Worm (Caenorhabditis elegans) whole organism, early embryonic: ENCODE measurements around the gene F46F3.3.
A peak's percentile ranks its signal among the peaks of the same experiment; 100 is the strongest.

Experiments
- B0310.2 ChIP-seq: sonication (generic microtip); optimal IDR thresholded peaks from 2 replicates; lab custom pipeline; 2016; ENCODE audit warnings: mild to moderate bottlenecking, missing genetic modification characterization, missing compliant biosample characterization
- F13C5.2 ChIP-seq: sonication (generic microtip); optimal IDR thresholded peaks from 2 replicates; lab custom pipeline; 2017; ENCODE audit warnings: mild to moderate bottlenecking, missing genetic modification characterization, inconsistent platforms, missing compliant biosample characterization
- aly-1 ChIP-seq: sonication (generic microtip); optimal IDR thresholded peaks from 2 replicates; lab custom pipeline; 2016; ENCODE audit warnings: missing genetic modification characterization, missing compliant biosample characterization
- ama-1 ChIP-seq: fragments of 150-350 bp; optimal IDR thresholded peaks from 2 replicates; lab custom pipeline; 2014
- ceh-13 ChIP-seq: fragments of 200-800 bp; sonication (Bioruptor generic); optimal IDR thresholded peaks from 2 replicates; lab custom pipeline; 2018; ENCODE audit warnings: mild to moderate bottlenecking, missing genetic modification characterization, missing compliant biosample characterization
- ceh-36 ChIP-seq: sonication (generic microtip); optimal IDR thresholded peaks from 2 replicates; lab custom pipeline; 2016; ENCODE audit warnings: missing genetic modification characterization, inconsistent platforms, missing compliant biosample characterization
- ets-7 ChIP-seq: sonication (generic microtip); optimal IDR thresholded peaks from 2 replicates; lab custom pipeline; 2016; ENCODE audit warnings: missing genotype, missing genetic modification characterization, missing compliant biosample characterization
- flt-1 ChIP-seq: fragments of 200-800 bp; sonication (Bioruptor generic); IDR thresholded peaks from 2 replicates; pipeline ENCODE4 v1.3.6; 2022; ENCODE audit warnings: missing genetic modification characterization, missing compliant biosample characterization
- hmbx-1 ChIP-seq: sonication (generic microtip); optimal IDR thresholded peaks from 2 replicates; lab custom pipeline; 2016; ENCODE audit warnings: mild to moderate bottlenecking, missing genetic modification characterization, missing compliant biosample characterization
- hmg-4 ChIP-seq: fragments of 200-800 bp; sonication (Bioruptor generic); optimal IDR thresholded peaks from 2 replicates; lab custom pipeline; 2018; ENCODE audit warnings: mild to moderate bottlenecking, missing genetic modification characterization, missing compliant biosample characterization
- hnd-1 ChIP-seq: sonication (generic microtip); optimal IDR thresholded peaks from 2 replicates; lab custom pipeline; 2016; ENCODE audit warnings: missing genetic modification characterization, missing compliant biosample characterization
- pes-1 ChIP-seq: fragments of 200-800 bp; sonication (Bioruptor generic); IDR thresholded peaks from 2 replicates; pipeline ENCODE4 v1.3.6; 2022; ENCODE audit warnings: missing genetic modification reagents, missing genetic modification characterization, missing compliant biosample characterization
- scrt-1 ChIP-seq: fragments of 200-800 bp; sonication (Bioruptor generic); IDR thresholded peaks from 2 replicates; pipeline ENCODE4 v1.3.6; 2022; ENCODE audit warnings: missing genetic modification characterization, missing compliant biosample characterization
- sea-1 ChIP-seq: fragments of 200-800 bp; sonication (Bioruptor generic); conservative IDR thresholded peaks from 2 replicates; pipeline ENCODE4 v1.3.6; 2022; ENCODE audit warnings: missing genetic modification characterization, missing compliant biosample characterization
- tbx-11 ChIP-seq: fragments of 200-800 bp; sonication (Bioruptor generic); IDR thresholded peaks from 2 replicates; pipeline ENCODE4 v1.3.6; 2022; ENCODE audit warnings: missing genetic modification characterization, missing compliant biosample characterization
- tbx-37 ChIP-seq: fragments of 200-800 bp; sonication (Bioruptor generic); conservative IDR thresholded peaks from 2 replicates; pipeline ENCODE4 v1.3.6; 2022; ENCODE audit warnings: missing genetic modification reagents, missing genetic modification characterization, missing compliant biosample characterization
- tra-4 ChIP-seq: sonication (generic microtip); optimal IDR thresholded peaks from 2 replicates; lab custom pipeline; 2017; ENCODE audit warnings: missing genetic modification characterization, missing compliant biosample characterization

Gene F46F3.3

DNA sequence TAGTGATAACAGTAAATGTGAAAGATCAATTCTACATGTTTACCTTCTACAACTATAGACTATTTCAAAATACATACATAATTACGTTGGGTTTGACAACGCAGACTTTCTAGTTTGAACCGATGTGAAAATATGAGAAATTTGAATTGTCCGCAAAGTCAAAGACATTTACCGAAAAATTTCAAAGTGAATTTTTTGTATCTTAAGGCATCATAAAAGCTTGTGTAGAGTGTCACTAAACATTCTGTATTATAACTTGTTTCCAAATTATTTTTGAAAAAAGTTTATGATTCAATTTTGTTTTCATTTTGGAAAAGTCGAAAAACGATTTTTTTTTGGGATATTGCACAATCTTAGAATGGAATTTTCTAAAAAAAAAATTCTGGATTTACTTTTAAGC, 31.7 kb upstream of the F46F3.3 start:
- TF ChIP-seq tra-4 (tag; lab: Kevin White, UChicago) (no peak), sea-1 (no peak), B0310.2 (no peak), scrt-1 (no peak), ama-1 (lab: Kevin White, UChicago) (no peak), hmg-4 (GFP tag; lab: Kevin White, UChicago) (no peak), pes-1 (GFP tag; lab: Robert Waterston, UW) (no peak), hnd-1 (tag; lab: Kevin White, UChicago) (no peak), F13C5.2 (tag; lab: Kevin White, UChicago) (no peak), ceh-36 (tag; lab: Kevin White, UChicago) (no peak), ets-7 (tag; lab: Kevin White, UChicago) (no peak), flt-1 (GFP tag; lab: Robert Waterston, UW) (no peak), tbx-11 (GFP tag; lab: Robert Waterston, UW) (no peak), hmbx-1 (tag; lab: Kevin White, UChicago) (no peak), tbx-37 (GFP tag; lab: Robert Waterston, UW) (no peak), aly-1 (no peak)

DNA sequence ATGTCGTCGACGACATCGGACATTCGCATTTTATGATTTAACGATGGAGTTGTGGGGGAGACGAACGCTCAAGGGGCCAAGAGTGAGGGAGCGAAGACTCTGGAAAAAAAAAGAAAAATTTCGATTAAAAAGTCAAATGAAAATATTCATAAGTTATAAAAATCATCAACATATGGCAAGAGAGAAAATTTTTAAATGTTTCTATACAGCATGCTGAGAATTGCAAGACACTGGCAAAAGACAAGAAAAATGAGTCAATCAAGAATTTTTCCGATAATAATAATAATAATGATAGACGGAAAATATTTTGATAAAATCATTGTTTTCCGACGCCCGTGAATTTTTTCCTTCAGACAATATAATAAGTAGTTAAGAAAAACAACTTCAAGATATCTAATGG, 30.1 kb upstream of the F46F3.3 start, which contains the start of gene sipa-1:
Gene sipa-1, minus strand, starts transcription at position 101 of the 400 bp plus-strand sequence.
- TF ChIP-seq tbx-37 (GFP tag; lab: Robert Waterston, UW) (no peak), ama-1 (lab: Kevin White, UChicago) (no peak), B0310.2 (no peak), flt-1 (GFP tag; lab: Robert Waterston, UW) (no peak)

DNA sequence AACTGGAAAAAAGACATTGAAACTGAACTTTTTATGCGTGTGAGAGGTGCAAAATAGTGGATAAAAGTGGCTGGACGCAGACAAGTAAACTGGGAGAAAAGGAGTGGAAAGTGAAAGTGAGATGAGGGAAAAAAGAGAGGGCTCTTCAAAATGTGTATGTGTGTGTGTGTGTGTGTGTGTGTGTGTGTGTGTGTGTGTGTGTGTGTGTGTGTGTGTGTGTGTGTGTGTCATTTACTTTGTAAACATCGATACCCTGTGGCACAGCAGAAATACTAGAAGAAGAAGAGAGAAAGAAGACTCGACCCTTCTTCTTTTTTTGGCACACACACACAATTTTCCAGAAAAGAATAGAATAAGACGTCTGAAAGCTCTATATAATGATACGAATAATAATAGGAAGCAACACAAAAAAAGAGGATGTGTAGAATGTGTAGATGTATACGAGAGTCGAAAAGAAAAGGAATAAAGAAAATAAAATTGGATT, 28.6 kb upstream of the F46F3.3 start:
- TF ChIP-seq F13C5.2 (tag; lab: Kevin White, UChicago) (no peak), ama-1 (lab: Kevin White, UChicago) (no peak), flt-1 (GFP tag; lab: Robert Waterston, UW) (no peak), B0310.2 (no peak), hmbx-1 (tag; lab: Kevin White, UChicago) (no peak), ceh-36 (tag; lab: Kevin White, UChicago) (peak; percentile 15), hnd-1 (tag; lab: Kevin White, UChicago) (no peak), scrt-1 (no peak)

DNA sequence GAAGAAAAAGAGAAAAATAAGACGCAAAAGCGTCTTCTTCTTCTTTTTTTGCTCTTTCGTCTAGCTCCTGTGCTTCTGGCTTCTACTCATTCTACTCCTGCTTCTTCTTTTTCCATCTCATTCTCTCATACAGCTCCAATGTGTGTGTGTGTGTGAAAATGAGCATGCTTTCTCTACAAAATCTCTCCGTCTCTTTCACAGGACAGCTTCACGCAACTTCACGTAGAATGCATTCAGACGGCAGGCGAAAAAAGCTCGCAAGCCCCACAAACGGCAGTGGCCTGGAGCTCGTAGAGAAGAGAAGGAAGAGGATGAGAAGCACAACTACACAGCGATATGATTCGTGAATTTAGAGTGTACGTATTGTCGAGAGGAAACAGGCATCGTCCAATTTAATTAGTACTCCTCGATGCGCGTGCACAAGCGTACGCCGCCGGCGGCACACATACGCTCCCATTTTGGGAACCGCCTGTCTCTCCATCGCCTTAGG, 25.9 kb upstream of the F46F3.3 start:
- TF ChIP-seq ama-1 (lab: Kevin White, UChicago) (no peak), ceh-36 (tag; lab: Kevin White, UChicago) (no peak)

DNA sequence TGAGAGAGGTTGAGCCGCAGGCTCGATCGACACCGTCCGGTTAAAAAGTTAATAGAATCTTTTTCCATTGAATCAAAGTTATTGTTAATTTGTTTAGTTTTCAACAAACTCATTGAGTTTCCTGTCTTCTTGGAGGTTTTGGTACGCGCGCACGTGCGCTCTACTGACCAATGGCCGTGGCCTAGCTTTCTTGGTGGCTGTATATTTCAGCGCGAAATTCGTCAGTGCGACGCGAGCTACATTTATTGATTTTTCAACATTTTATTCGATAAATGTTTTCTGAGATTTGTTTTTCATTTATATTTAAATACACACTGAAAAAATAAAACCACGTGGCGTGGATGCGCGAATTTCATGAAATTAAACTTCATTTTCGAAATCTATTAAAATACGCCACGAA, 23.1 kb upstream of the F46F3.3 start, which contains the start of gene bir-1:
Gene bir-1, plus strand, starts transcription at position 312 of the 400 bp plus-strand sequence.
- TF ChIP-seq ceh-36 (tag; lab: Kevin White, UChicago) (no peak), scrt-1 (no peak), tbx-37 (GFP tag; lab: Robert Waterston, UW) (peak; percentile 77), pes-1 (GFP tag; lab: Robert Waterston, UW) (0 out of 2 replicates have a peak, but pooled peaks have one; percentile 48), tra-4 (tag; lab: Kevin White, UChicago) (no peak), flt-1 (GFP tag; lab: Robert Waterston, UW) (no peak)

DNA sequence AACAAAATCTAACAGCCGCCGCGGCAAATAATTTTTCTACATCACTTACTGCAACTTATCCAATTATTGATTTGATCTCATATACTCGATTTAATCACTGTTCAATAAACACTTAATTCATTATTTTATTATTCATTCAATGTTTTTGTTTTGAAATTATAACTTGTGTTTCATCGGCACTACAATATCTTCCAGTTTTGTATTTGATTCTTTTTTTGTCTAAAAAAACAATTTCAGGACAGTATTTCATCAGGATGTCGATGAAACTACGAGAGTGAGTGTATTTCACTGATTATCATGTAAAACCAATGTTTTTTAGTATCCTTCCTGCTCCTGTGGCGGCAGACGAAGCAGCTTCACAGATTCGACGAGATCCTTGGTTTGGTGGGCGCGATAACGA, 22.0 kb upstream of the F46F3.3 start, which contains the start of gene skp-1:
Gene skp-1, plus strand, starts transcription at position 238 of the 400 bp plus-strand sequence.
- TF ChIP-seq tbx-37 (GFP tag; lab: Robert Waterston, UW), result no peak
- TF ChIP-seq tbx-11 (GFP tag; lab: Robert Waterston, UW), result no peak
- TF ChIP-seq tra-4 (tag; lab: Kevin White, UChicago), result no peak
- no peak for TF ChIP-seq B0310.2
- no peak for TF ChIP-seq ceh-13 (GFP tag; lab: Kevin White, UChicago)
- TF ChIP-seq hmg-4 (GFP tag; lab: Kevin White, UChicago), result no peak
- no peak for TF ChIP-seq ama-1 (lab: Kevin White, UChicago)
- no peak for TF ChIP-seq pes-1 (GFP tag; lab: Robert Waterston, UW)
- TF ChIP-seq aly-1, result no peak
- no peak for TF ChIP-seq sea-1
- no peak for TF ChIP-seq F13C5.2 (tag; lab: Kevin White, UChicago)

DNA sequence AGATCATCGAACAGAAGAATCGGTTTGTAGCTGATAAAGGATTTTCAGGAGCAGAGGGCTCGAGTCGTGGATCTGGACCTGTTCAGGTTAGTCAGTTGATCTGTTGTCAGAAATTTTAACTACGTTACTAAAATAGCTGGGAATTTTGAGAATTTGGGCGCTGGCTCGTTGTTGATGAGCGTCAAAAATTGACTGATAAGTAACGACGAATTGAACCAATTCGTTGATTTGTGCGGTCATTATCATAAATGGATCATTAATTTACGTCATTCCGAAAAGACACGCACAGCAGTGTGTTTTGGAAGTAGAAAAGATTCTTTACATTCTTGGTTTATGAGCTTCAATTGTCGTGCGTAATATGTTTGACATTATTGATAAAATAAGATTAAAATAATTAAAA, 19.5 kb upstream of the F46F3.3 start:
- no peak for TF ChIP-seq aly-1
- TF ChIP-seq flt-1 (GFP tag; lab: Robert Waterston, UW), result no peak
- TF ChIP-seq ama-1 (lab: Kevin White, UChicago), result no peak

DNA sequence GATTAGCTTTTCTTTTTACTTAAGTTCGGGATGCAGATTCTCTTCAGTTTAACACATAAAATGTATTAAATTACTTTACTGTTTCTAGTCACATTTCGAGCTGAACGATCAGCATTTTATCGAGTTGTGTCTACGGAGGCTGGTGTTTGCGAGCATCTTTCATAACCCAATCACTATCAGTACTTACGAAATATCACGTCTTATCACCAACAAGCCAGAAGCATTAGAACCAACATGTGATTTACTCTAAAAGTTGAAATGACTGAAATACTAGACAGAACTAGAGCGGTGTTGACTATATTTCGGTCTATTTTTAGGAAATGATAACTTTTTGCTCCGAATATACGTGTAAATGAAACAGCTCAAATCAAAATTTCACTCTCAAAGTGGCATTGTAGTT, 18.8 kb upstream of the F46F3.3 start:
- TF ChIP-seq sea-1, result no peak
- no peak for TF ChIP-seq tbx-11 (GFP tag; lab: Robert Waterston, UW)
- TF ChIP-seq flt-1 (GFP tag; lab: Robert Waterston, UW), result no peak
- TF ChIP-seq ets-7 (tag; lab: Kevin White, UChicago), result no peak
- no peak for TF ChIP-seq F13C5.2 (tag; lab: Kevin White, UChicago)
- TF ChIP-seq pes-1 (GFP tag; lab: Robert Waterston, UW), result no peak
- no peak for TF ChIP-seq B0310.2
- TF ChIP-seq hmg-4 (GFP tag; lab: Kevin White, UChicago), result no peak
- no peak for TF ChIP-seq tbx-37 (GFP tag; lab: Robert Waterston, UW)
- no peak for TF ChIP-seq hnd-1 (tag; lab: Kevin White, UChicago)
- no peak for TF ChIP-seq ceh-13 (GFP tag; lab: Kevin White, UChicago)
